Fruit fly (Drosophila melanogaster): ENCODE results near the gene CG33965.

CG33965 gene

DNA sequence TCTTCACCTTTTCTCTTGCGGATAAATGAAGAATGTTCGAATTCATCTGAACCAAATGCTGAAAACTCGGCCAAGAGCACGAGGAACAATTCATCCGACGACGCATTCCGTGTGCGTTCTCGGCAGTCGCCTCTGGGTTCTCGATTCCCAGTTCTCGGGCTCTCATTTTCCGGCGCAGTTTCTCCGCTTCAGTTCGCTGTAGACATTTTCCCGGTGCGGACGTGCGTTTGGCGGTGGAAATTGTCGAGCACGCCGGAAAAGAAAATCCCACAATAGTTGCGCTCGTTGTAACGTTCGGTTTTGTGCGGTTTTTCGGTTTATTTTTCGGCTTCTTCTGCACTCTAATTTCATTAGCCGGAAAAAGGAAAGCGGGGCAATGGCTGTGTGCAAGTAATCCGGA lies 43.1 kb downstream of the CG33965 start, which contains the start of gene CG32333 (continued):
- TF ChIP-seq croc (GFP tag; conservative IDR thresholded peaks at IDR 0.05): no peak
- TF ChIP-seq al (GFP tag; IDR thresholded peaks at IDR 0.05): no peak
- TF ChIP-seq Trl (optimal IDR thresholded peaks at IDR 0.05): peak; percentile 42 to 68
- no peak for TF ChIP-seq Trl (GFP tag; optimal IDR thresholded peaks at IDR 0.05)
- no peak for TF ChIP-seq Asciz (GFP tag; optimal IDR thresholded peaks at IDR 0.05)
- peak; percentile 34; the same call in 1 of the 2 replicates for TF ChIP-seq ranshi (GFP tag; IDR thresholded peaks at IDR 0.05)
- TF ChIP-seq Med (GFP tag): peak; percentile 67
- no peak for TF ChIP-seq CoRest (tag; optimal IDR thresholded peaks at IDR 0.05)
- TF ChIP-seq C15 (GFP tag; IDR thresholded peaks at IDR 0.05): no peak
- 0 out of 3 replicates have a peak, but pooled peaks have one; percentile 15 for TF ChIP-seq HLH4C (GFP tag; IDR thresholded peaks at IDR 0.05; ENCODE audit: partially characterized antibody)
- TF ChIP-seq CG5180 (GFP tag; optimal IDR thresholded peaks at IDR 0.05): no peak
- no peak for TF ChIP-seq CG7745 (tag; optimal IDR thresholded peaks at IDR 0.05)
- peak; percentile 45 for TF ChIP-seq Jarid2 (GFP tag; optimal IDR thresholded peaks at IDR 0.05)
- no peak for TF ChIP-seq az2 (GFP tag; optimal IDR thresholded peaks at IDR 0.05)
- peak; percentile 31 for TF ChIP-seq sd (tag; optimal IDR thresholded peaks at IDR 0.05)
- peak; percentile 53 for TF ChIP-seq ewg (GFP tag; optimal IDR thresholded peaks at IDR 0.05)

DNA sequence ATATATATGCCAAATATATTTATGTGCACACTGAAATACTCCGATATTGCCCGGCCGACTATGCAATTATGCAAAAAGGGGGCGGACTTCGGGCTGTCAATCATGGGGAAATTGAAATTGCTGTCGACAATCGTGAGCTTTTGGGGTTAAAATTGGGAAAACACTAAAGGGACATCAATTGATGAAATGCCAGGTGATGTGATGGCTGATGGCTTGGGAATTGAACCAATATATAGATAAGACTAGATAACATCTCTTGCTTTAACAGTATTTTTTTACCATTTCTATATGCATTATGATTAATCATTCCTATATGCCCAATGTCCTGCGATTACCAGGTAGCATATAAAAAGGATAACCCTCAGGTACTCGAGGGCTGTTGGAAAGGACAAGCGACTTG lies 45.3 kb downstream of the CG33965 start:
- TF ChIP-seq CG5245 (GFP tag; optimal IDR thresholded peaks at IDR 0.05): no peak
- TF ChIP-seq hb (GFP tag; IDR thresholded peaks at IDR 0.05; ENCODE audit: partially characterized antibody): no peak
- TF ChIP-seq CG17361 (GFP tag; IDR thresholded peaks at IDR 0.05): no peak

dm6 chr3L:1279685-1280084 lies 47.0 kb downstream of the CG33965 start:
- TF ChIP-seq CG8290 (GFP tag; optimal IDR thresholded peaks at IDR 0.05) (no peak), CG8290 (tag; optimal IDR thresholded peaks at IDR 0.05) (peak in 1 of 2 experiments; percentile 12), lmd (GFP tag; IDR thresholded peaks at IDR 0.05) (0 out of 2 replicates have a peak, but pooled peaks have one; percentile 9), Nf-YA (GFP tag; IDR thresholded peaks at IDR 0.05) (no peak), Med (GFP tag) (peak; percentile 19), CG2120 (GFP tag; optimal IDR thresholded peaks at IDR 0.05) (peak; percentile 17), ssp (GFP tag; IDR thresholded peaks at IDR 0.05) (0 out of 2 replicates have a peak, but pooled peaks have one; percentile 11), zfh2 (GFP tag; optimal IDR thresholded peaks at IDR 0.05) (no peak), row (GFP tag; IDR thresholded peaks at IDR 0.05) (peak; percentile 30; the same call in 1 of the 3 replicates), CG10321 (GFP tag; IDR thresholded peaks at IDR 0.05) (no peak), Drgx (GFP tag; IDR thresholded peaks at IDR 0.05) (peak; percentile 26; the same call in 1 of the 2 replicates), CG3847 (GFP tag; IDR thresholded peaks at IDR 0.05) (0 out of 2 replicates have a peak, but pooled peaks have one; percentile 16), dysf (GFP tag; IDR thresholded peaks at IDR 0.05) (peak; percentile 28; the same call in 1 of the 3 replicates), CG2199 (GFP tag; IDR thresholded peaks at IDR 0.05) (no peak)

DNA sequence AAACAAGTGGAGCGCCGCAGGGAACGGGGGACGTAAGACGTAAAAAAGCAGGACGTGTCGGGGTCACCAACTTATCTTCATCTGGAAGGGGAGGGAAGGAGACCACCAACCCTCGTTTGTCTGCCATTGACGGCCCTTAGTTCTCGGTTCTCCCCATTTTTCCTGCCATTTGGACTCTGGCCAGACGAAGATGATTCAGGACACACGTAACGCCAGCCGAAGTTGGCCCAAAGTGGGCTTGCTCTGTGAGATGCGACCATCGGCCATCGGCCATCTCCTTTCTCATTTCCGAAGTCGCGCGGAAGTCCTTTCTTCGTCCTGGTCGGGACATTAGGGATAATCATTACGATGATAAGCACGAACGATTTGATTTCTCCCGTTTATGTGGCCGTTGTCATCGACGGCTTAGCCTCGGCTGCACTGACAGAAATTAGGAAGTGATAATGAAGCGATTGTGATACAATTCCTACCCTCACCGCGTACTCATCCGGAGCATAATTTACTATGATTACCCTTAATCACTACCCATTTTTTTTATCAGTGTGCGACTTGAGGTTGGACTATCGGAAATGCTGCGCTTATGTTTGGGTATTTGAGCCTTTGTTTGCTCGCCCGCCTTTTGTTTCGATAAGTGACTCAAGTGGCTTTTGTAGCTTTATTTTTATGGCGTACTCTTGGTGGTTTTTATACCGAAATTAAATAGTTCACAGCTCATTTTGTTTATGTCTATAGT lies 48.4 kb downstream of the CG33965 start:
- peak; percentile 20; the same call in 1 of the 3 replicates for TF ChIP-seq row (GFP tag; IDR thresholded peaks at IDR 0.05)
- 0 out of 2 replicates have a peak, but pooled peaks have one; percentile 12 for TF ChIP-seq Ptx1 (GFP tag; IDR thresholded peaks at IDR 0.05)
- TF ChIP-seq CG2120 (GFP tag; optimal IDR thresholded peaks at IDR 0.05): peak; percentile 13
- peak; percentile 56 for TF ChIP-seq Deaf1 (tag; optimal IDR thresholded peaks at IDR 0.05)
- no peak for TF ChIP-seq HmgZ (tag; optimal IDR thresholded peaks at IDR 0.05)
- peak; percentile 63 for TF ChIP-seq Ets65A (GFP tag)
- TF ChIP-seq CG15601 (tag; optimal IDR thresholded peaks at IDR 0.05): no peak
- TF ChIP-seq repo (GFP tag; optimal IDR thresholded peaks at IDR 0.05): no peak
- TF ChIP-seq CG13894 (tag; optimal IDR thresholded peaks at IDR 0.05): peak; percentile 92
- no peak for TF ChIP-seq HLH3B (GFP tag; IDR thresholded peaks at IDR 0.05)
- peak; percentile 71 for TF ChIP-seq Med (GFP tag)
- peak; percentile 37; the same call in 1 of the 2 replicates for TF ChIP-seq slbo (GFP tag; IDR thresholded peaks at IDR 0.05)
- TF ChIP-seq CG8290 (GFP tag; optimal IDR thresholded peaks at IDR 0.05): no peak
- peak in 1 of 2 experiments; percentile 12 for TF ChIP-seq CG8290 (tag; optimal IDR thresholded peaks at IDR 0.05)
- TF ChIP-seq CG11504 (tag; optimal IDR thresholded peaks at IDR 0.05): no peak
- TF ChIP-seq CG7745 (tag; optimal IDR thresholded peaks at IDR 0.05): no peak
- TF ChIP-seq abd-A (tag; optimal IDR thresholded peaks at IDR 0.05): peak; percentile 74
- TF ChIP-seq CG9932 (GFP tag; IDR thresholded peaks at IDR 0.05): 0 out of 2 replicates have a peak, but pooled peaks have one; percentile 17
